Worm (Caenorhabditis elegans) whole organism, midembryonic: Measurements from ENCODE around the gene lge-1.

Experiments
- flt-1 ChIP-seq: fragments of 200-800 bp; sonication (Bioruptor generic); IDR thresholded peaks from 2 replicates; pipeline ENCODE4 v1.3.6; 2022; ENCODE audit warnings: missing genetic modification characterization, missing compliant biosample characterization
- ref-1 ChIP-seq: fragments of 200-800 bp; sonication (Bioruptor generic); conservative IDR thresholded peaks from 2 replicates; pipeline ENCODE4 v1.3.6; 2022; ENCODE audit warnings: missing genetic modification reagents, missing genetic modification characterization, missing compliant biosample characterization

- TF ChIP-seq ref-1 (no peak), flt-1 (GFP tag; lab: Robert Waterston, UW) (no peak)
These were observed 12.5 kb upstream of the lge-1 start, which contains the start of gene pbo-4 for ce11 chrX:10953834-10954233.
